Fruit fly (Drosophila melanogaster): Measurements from ENCODE around the gene plh.

The plh gene

DNA sequence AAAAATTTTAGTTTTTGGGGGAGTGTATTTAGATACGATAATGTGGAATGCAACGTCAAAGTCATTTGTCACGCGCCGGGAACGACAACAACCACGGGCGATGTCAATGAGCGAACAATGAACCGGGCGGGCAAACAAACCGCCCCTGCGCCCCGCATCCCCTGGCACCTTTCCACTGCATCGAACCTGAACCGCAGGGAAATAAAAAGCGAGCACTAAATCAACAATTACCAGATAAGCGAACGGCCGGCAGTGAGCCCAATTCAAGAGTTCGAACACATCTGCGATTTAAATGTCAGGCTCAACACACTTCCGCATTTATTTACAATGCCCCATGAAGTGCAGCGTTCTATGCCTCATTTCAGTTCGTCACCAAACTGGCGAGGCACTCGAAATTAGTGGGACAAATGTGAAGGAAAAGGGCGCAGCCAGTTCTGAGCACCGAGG lies 14.3 kb downstream of the plh start (continued):
- TF ChIP-seq hb (GFP tag; IDR thresholded peaks at IDR 0.05; ENCODE audit: partially characterized antibody), result no peak
- TF ChIP-seq Hr51 (GFP tag; optimal IDR thresholded peaks at IDR 0.05), result no peak
- TF ChIP-seq bigmax (GFP tag; optimal IDR thresholded peaks at IDR 0.05), result no peak
- no peak for TF ChIP-seq lov (optimal IDR thresholded peaks at IDR 0.05)
- 0 out of 3 replicates have a peak, but pooled peaks have one; percentile 69 for TF ChIP-seq lov (GFP tag; IDR thresholded peaks at IDR 0.05)
- no peak for TF ChIP-seq Spps (tag; optimal IDR thresholded peaks at IDR 0.05)
- TF ChIP-seq CG17361 (GFP tag; IDR thresholded peaks at IDR 0.05), result no peak
- no peak for TF ChIP-seq Hand (GFP tag; optimal IDR thresholded peaks at IDR 0.05)
- no peak for TF ChIP-seq gce (GFP tag; IDR thresholded peaks at IDR 0.05)
- TF ChIP-seq D19B (GFP tag; optimal IDR thresholded peaks at IDR 0.05), result no peak
- TF ChIP-seq CG8281 (tag; optimal IDR thresholded peaks at IDR 0.05), result no peak
- TF ChIP-seq CG13894 (tag; optimal IDR thresholded peaks at IDR 0.05), result no peak
- no peak for TF ChIP-seq CG16813 (GFP tag; IDR thresholded peaks at IDR 0.05; ENCODE audit: partially characterized antibody)
- no peak for TF ChIP-seq CG4854 (GFP tag; optimal IDR thresholded peaks at IDR 0.05)
- no peak for TF ChIP-seq CoRest (tag; optimal IDR thresholded peaks at IDR 0.05)
- TF ChIP-seq CG8478 (optimal IDR thresholded peaks at IDR 0.05), result no peak
- peak; percentile 79 for TF ChIP-seq sens (GFP tag)
- peak; percentile 93 for TF ChIP-seq HLHmδ (GFP tag; optimal IDR thresholded peaks at IDR 0.05)
- peak; percentile 65 for TF ChIP-seq ci (GFP tag; IDR thresholded peaks at IDR 0.05)
- no peak for TF ChIP-seq CG11696 (GFP tag; IDR thresholded peaks at IDR 0.05)
- no peak for TF ChIP-seq Dip2 (GFP tag; IDR thresholded peaks at IDR 0.05)
- TF ChIP-seq Rfx (GFP tag; IDR thresholded peaks at IDR 0.05), result no peak
- TF ChIP-seq Stat92E (GFP tag; optimal IDR thresholded peaks at IDR 0.05), result no peak
- no peak for TF ChIP-seq Hsf (GFP tag; optimal IDR thresholded peaks at IDR 0.05)
- no peak for TF ChIP-seq HHEX (GFP tag; optimal IDR thresholded peaks at IDR 0.05)
- TF ChIP-seq her (GFP tag; optimal IDR thresholded peaks at IDR 0.05), result no peak
- TF ChIP-seq pb (GFP tag; optimal IDR thresholded peaks at IDR 0.05), result peak; percentile 2
- TF ChIP-seq Nf-YB (GFP tag; optimal IDR thresholded peaks at IDR 0.05), result no peak
- 0 out of 2 replicates have a peak, but pooled peaks have one; percentile 25 for TF ChIP-seq CG43689 (GFP tag; IDR thresholded peaks at IDR 0.05)
- no peak for TF ChIP-seq CG17186 (GFP tag; optimal IDR thresholded peaks at IDR 0.05)
- no peak for TF ChIP-seq Sry-β (GFP tag; optimal IDR thresholded peaks at IDR 0.05)
- no peak for TF ChIP-seq CG32772 (GFP tag; IDR thresholded peaks at IDR 0.05)
- TF ChIP-seq CG1647 (GFP tag; optimal IDR thresholded peaks at IDR 0.05), result no peak
- TF ChIP-seq NfI (GFP tag; optimal IDR thresholded peaks at IDR 0.05), result no peak
- no peak for TF ChIP-seq CG8089 (GFP tag; optimal IDR thresholded peaks at IDR 0.05)
- TF ChIP-seq stc (GFP tag; IDR thresholded peaks at IDR 0.05), result 0 out of 2 replicates have a peak, but pooled peaks have one; percentile 13
- no peak for TF ChIP-seq CG16779 (GFP tag; IDR thresholded peaks at IDR 0.05)
- TF ChIP-seq Med (GFP tag), result peak; percentile 76
- no peak for TF ChIP-seq crc (GFP tag; optimal IDR thresholded peaks at IDR 0.05)
- TF ChIP-seq Atf3 (GFP tag; optimal IDR thresholded peaks at IDR 0.05), result no peak
- TF ChIP-seq CG30431 (GFP tag; optimal IDR thresholded peaks at IDR 0.05), result no peak
- TF ChIP-seq GATAe (GFP tag; conservative IDR thresholded peaks at IDR 0.05), result no peak
- TF ChIP-seq Fer2 (tag; optimal IDR thresholded peaks at IDR 0.05), result no peak
- TF ChIP-seq chif (GFP tag; optimal IDR thresholded peaks at IDR 0.05), result no peak
- peak; percentile 19; the same call in 1 of the 3 replicates for TF ChIP-seq vnd (GFP tag; IDR thresholded peaks at IDR 0.05; ENCODE audit: partially characterized antibody)
- peak; percentile 4 for TF ChIP-seq Sox102F (GFP tag; optimal IDR thresholded peaks at IDR 0.05)
- no peak for TF ChIP-seq CG10267 (tag; optimal IDR thresholded peaks at IDR 0.05)
- TF ChIP-seq CG30020 (tag; optimal IDR thresholded peaks at IDR 0.05), result no peak
- peak; percentile 53; the same call in 1 of the 2 replicates for TF ChIP-seq ara (GFP tag; IDR thresholded peaks at IDR 0.05)
- no peak for TF ChIP-seq CG17829 (tag; optimal IDR thresholded peaks at IDR 0.05)
- no peak for TF ChIP-seq CG11723 (GFP tag; optimal IDR thresholded peaks at IDR 0.05)
